Fruit fly (Drosophila melanogaster) whole organism, embryonic: ENCODE results near the gene Tom70.
A peak's percentile ranks its signal among the peaks of the same experiment; 100 is the strongest.

Experiments
- B-H2 ChIP-seq: fragments of 200-800 bp; sonication (Bioruptor generic); optimal IDR thresholded peaks from 2 replicates; lab custom pipeline; 2018; ENCODE audit warnings: missing biosample characterization, mild to moderate bottlenecking, missing genetic modification characterization
- Bdp1 ChIP-seq: fragments of 200-800 bp; sonication (Bioruptor generic); optimal IDR thresholded peaks from 3 replicates; lab custom pipeline; 2016; ENCODE audit warnings: missing biosample characterization, missing genetic modification characterization
- CG10462 ChIP-seq: fragments of 200-800 bp; sonication (Bioruptor generic); optimal IDR thresholded peaks from 2 replicates; lab custom pipeline; 2016; ENCODE audit warnings: missing biosample characterization, missing genetic modification characterization
- CG11085 ChIP-seq: fragments of 200-800 bp; sonication (Bioruptor generic); IDR thresholded peaks from 2 replicates; pipeline ENCODE4 v1.3.6; 2022; ENCODE audit warnings: missing biosample characterization, missing genetic modification characterization
- CG11723 ChIP-seq: fragments of 200-800 bp; sonication (Bioruptor generic); optimal IDR thresholded peaks from 2 replicates; lab custom pipeline; 2017; ENCODE audit warnings: missing biosample characterization, mild to moderate bottlenecking, missing genetic modification characterization
- CG1233 ChIP-seq: fragments of 200-800 bp; sonication (Bioruptor generic); optimal IDR thresholded peaks from 4 replicates; lab custom pipeline; 2018; ENCODE audit warnings: missing biosample characterization, mild to moderate bottlenecking, missing genetic modification characterization
- CG12769 ChIP-seq: fragments of 200-800 bp; sonication (Bioruptor generic); optimal IDR thresholded peaks from 2 replicates; lab custom pipeline; 2019; ENCODE audit warnings: missing biosample characterization, mild to moderate bottlenecking, missing genetic modification characterization, moderate library complexity
- CG15601 ChIP-seq: fragments of 200-800 bp; sonication (Bioruptor generic); optimal IDR thresholded peaks from 3 replicates; lab custom pipeline; 2019; ENCODE audit warnings: missing biosample characterization, mild to moderate bottlenecking, missing genetic modification characterization, moderate library complexity
- CG1603 ChIP-seq: fragments of 200-800 bp; sonication (Bioruptor generic); optimal IDR thresholded peaks from 2 replicates; lab custom pipeline; 2019; ENCODE audit warnings: missing biosample characterization, mild to moderate bottlenecking, missing genetic modification characterization, moderate library complexity
- CG17385 ChIP-seq: fragments of 200-800 bp; sonication (Bioruptor generic); optimal IDR thresholded peaks from 3 replicates; lab custom pipeline; 2018; ENCODE audit warnings: missing biosample characterization, mild to moderate bottlenecking, missing genetic modification characterization
- CG17612 ChIP-seq: fragments of 200-800 bp; sonication (Bioruptor generic); IDR thresholded peaks from 2 replicates; pipeline ENCODE4 v1.3.6; 2022; ENCODE audit warnings: missing biosample characterization, missing genetic modification characterization
- CG18599 ChIP-seq: fragments of 200-800 bp; sonication (Bioruptor generic); optimal IDR thresholded peaks from 3 replicates; lab custom pipeline; 2017; ENCODE audit warnings: missing biosample characterization, missing genetic modification characterization, mild to moderate bottlenecking, moderate library complexity, missing genetic modification reagents
- CG3065 ChIP-seq: fragments of 200-800 bp; sonication (Bioruptor generic); optimal IDR thresholded peaks from 2 replicates; lab custom pipeline; 2016; ENCODE audit warnings: missing biosample characterization, missing genetic modification characterization
- CG33213 ChIP-seq: fragments of 200-800 bp; sonication (Bioruptor generic); optimal IDR thresholded peaks from 3 replicates; lab custom pipeline; 2016; ENCODE audit warnings: missing biosample characterization, missing genetic modification characterization
- CG4730 ChIP-seq: fragments of 200-800 bp; sonication (Bioruptor generic); IDR thresholded peaks from 2 replicates; pipeline ENCODE4 v1.3.6; 2022; ENCODE audit warnings: missing biosample characterization, missing genetic modification characterization
- CG9727 ChIP-seq: fragments of 200-800 bp; sonication (Bioruptor generic); optimal IDR thresholded peaks from 3 replicates; lab custom pipeline; 2017; ENCODE audit warnings: missing biosample characterization, mild to moderate bottlenecking, missing genetic modification characterization
- CG9797 ChIP-seq: fragments of 200-800 bp; sonication (Bioruptor generic); optimal IDR thresholded peaks from 3 replicates; lab custom pipeline; 2018; ENCODE audit warnings: missing biosample characterization, mild to moderate bottlenecking, missing genetic modification characterization
- Dp ChIP-seq: fragments of 200-800 bp; sonication (Bioruptor generic); optimal IDR thresholded peaks from 2 replicates; lab custom pipeline; 2018; ENCODE audit warnings: missing biosample characterization, mild to moderate bottlenecking, missing genetic modification characterization, moderate library complexity
- E2f1 ChIP-seq: fragments of 200-800 bp; sonication (Bioruptor generic); IDR thresholded peaks from 2 replicates; pipeline ENCODE4 v1.3.6; 2022; ENCODE audit warnings: missing biosample characterization, missing genetic modification characterization
- GATAe ChIP-seq: fragments of 200-800 bp; sonication (Bioruptor generic); conservative IDR thresholded peaks from 2 replicates; pipeline ENCODE4 v1.3.6; 2022; ENCODE audit warnings: missing biosample characterization, missing genetic modification characterization
- HLH54F ChIP-seq: fragments of 200-800 bp; sonication (Bioruptor generic); optimal IDR thresholded peaks from 3 replicates; lab custom pipeline; 2016; ENCODE audit warnings: missing biosample characterization, missing genetic modification characterization
- Opbp ChIP-seq: fragments of 200-800 bp; sonication (Bioruptor generic); IDR thresholded peaks from 3 replicates; pipeline ENCODE4 v1.3.6; 2022; ENCODE audit warnings: missing biosample characterization, missing genetic modification characterization; ENCODE audit not compliant: partially characterized antibody
- Rfx ChIP-seq: fragments of 200-800 bp; sonication (Bioruptor generic); IDR thresholded peaks from 2 replicates; pipeline ENCODE4 v1.3.6; 2022; ENCODE audit warnings: missing biosample characterization, missing genetic modification characterization
- Scr ChIP-seq: fragments of 200-800 bp; sonication (Bioruptor generic); IDR thresholded peaks from 2 replicates; pipeline ENCODE4 v1.3.6; 2022; ENCODE audit warnings: missing biosample characterization, missing genetic modification characterization; ENCODE audit not compliant: partially characterized antibody
- Sry-δ ChIP-seq: fragments of 200-800 bp; sonication (Bioruptor generic); optimal IDR thresholded peaks from 2 replicates; lab custom pipeline; 2016; ENCODE audit warnings: missing biosample characterization, missing genetic modification characterization
- Stat92E ChIP-seq, 3 experiments: fragments of >200 bp in 2 of 3; fragments of 200-800 bp in 1 of 3; sonication (Bioruptor generic) in 1 of 3; optimal IDR thresholded peaks; 2 replicates each; lab custom pipeline; 2017 to 2019; ENCODE audit warnings: missing biosample characterization in 3 of 3, missing genetic modification characterization in 3 of 3, mild to moderate bottlenecking in 1 of 3, moderate library complexity in 1 of 3
- Vsx1 ChIP-seq: fragments of 200-800 bp; sonication (Bioruptor generic); optimal IDR thresholded peaks from 2 replicates; lab custom pipeline; 2017; ENCODE audit warnings: missing biosample characterization, mild to moderate bottlenecking, missing genetic modification characterization, missing genetic modification reagents
- aop ChIP-seq: fragments of 200-800 bp; sonication (Bioruptor generic); IDR thresholded peaks from 2 replicates; pipeline ENCODE4 v1.3.6; 2022; ENCODE audit warnings: missing biosample characterization, missing genetic modification characterization
- ara ChIP-seq: fragments of 200-800 bp; sonication (Bioruptor generic); IDR thresholded peaks from 2 replicates; pipeline ENCODE4 v1.3.6; 2022; ENCODE audit warnings: missing biosample characterization, missing genetic modification characterization
- bsh ChIP-seq, 2 experiments: fragments of 200-800 bp; sonication (Bioruptor generic); optimal IDR thresholded peaks; 2 replicates each; lab custom pipeline; 2017 to 2018; ENCODE audit warnings: mild to moderate bottlenecking in 2 of 2, missing biosample characterization in 2 of 2, missing genetic modification characterization in 2 of 2, moderate library complexity in 1 of 2
- cas ChIP-seq: fragments of 200-800 bp; sonication (Bioruptor generic); IDR thresholded peaks from 2 replicates; pipeline ENCODE4 v1.3.6; 2022; ENCODE audit warnings: missing biosample characterization, missing genetic modification characterization
- cg ChIP-seq: fragments of 200-800 bp; sonication (Bioruptor generic); optimal IDR thresholded peaks from 3 replicates; lab custom pipeline; 2019; ENCODE audit warnings: missing biosample characterization, mild to moderate bottlenecking, missing genetic modification characterization, moderate library complexity
- cwo ChIP-seq: fragments of 200-800 bp; sonication (Bioruptor generic); optimal IDR thresholded peaks from 3 replicates; lab custom pipeline; 2017; ENCODE audit warnings: missing biosample characterization, missing genetic modification characterization, mild to moderate bottlenecking, moderate library complexity, missing genetic modification reagents
- eyg ChIP-seq: fragments of 200-800 bp; sonication (Bioruptor generic); optimal IDR thresholded peaks from 3 replicates; lab custom pipeline; 2016; ENCODE audit warnings: missing biosample characterization, missing genetic modification characterization
- ftz-f1 ChIP-seq: fragments of 200-800 bp; sonication (Bioruptor generic); optimal IDR thresholded peaks from 2 replicates; lab custom pipeline; 2016; ENCODE audit warnings: missing biosample characterization, missing genetic modification characterization
- gcm2 ChIP-seq: fragments of 200-800 bp; sonication (Bioruptor generic); optimal IDR thresholded peaks from 2 replicates; lab custom pipeline; 2016; ENCODE audit warnings: missing biosample characterization, missing genetic modification characterization
- jumu ChIP-seq: fragments of 200-800 bp; sonication (Bioruptor generic); optimal IDR thresholded peaks from 3 replicates; lab custom pipeline; 2016; ENCODE audit warnings: missing biosample characterization, missing genetic modification characterization
- knrl ChIP-seq: fragments of 200-800 bp; sonication (Bioruptor generic); IDR thresholded peaks from 3 replicates; pipeline ENCODE4 v1.3.6; 2022; ENCODE audit warnings: missing biosample characterization, missing genetic modification characterization; ENCODE audit not compliant: partially characterized antibody
- nom ChIP-seq: fragments of 200-800 bp; sonication (Bioruptor generic); optimal IDR thresholded peaks from 2 replicates; lab custom pipeline; 2017; ENCODE audit warnings: missing biosample characterization, missing genetic modification characterization, mild to moderate bottlenecking, moderate library complexity, missing genetic modification reagents
- pfk ChIP-seq: fragments of 200-800 bp; sonication (Bioruptor generic); optimal IDR thresholded peaks from 2 replicates; lab custom pipeline; 2018; ENCODE audit warnings: missing biosample characterization, mild to moderate bottlenecking, missing genetic modification characterization, moderate library complexity
- run ChIP-seq: fragments of 200-800 bp; sonication (Bioruptor generic); optimal IDR thresholded peaks from 3 replicates; lab custom pipeline; 2018; ENCODE audit warnings: missing biosample characterization, mild to moderate bottlenecking, missing genetic modification characterization
- sima ChIP-seq: fragments of 200-800 bp; sonication (Bioruptor generic); optimal IDR thresholded peaks from 2 replicates; lab custom pipeline; 2016; ENCODE audit warnings: missing biosample characterization, missing genetic modification characterization
- slou ChIP-seq: fragments of 200-800 bp; sonication (Bioruptor generic); optimal IDR thresholded peaks from 3 replicates; lab custom pipeline; 2016; ENCODE audit warnings: missing biosample characterization, missing genetic modification characterization
- sob ChIP-seq: fragments of 200-800 bp; sonication (Bioruptor generic); IDR thresholded peaks from 2 replicates; pipeline ENCODE4 v1.3.6; 2022; ENCODE audit warnings: missing biosample characterization, missing genetic modification characterization
- sqz ChIP-seq: fragments of 200-800 bp; sonication (Bioruptor generic); optimal IDR thresholded peaks from 3 replicates; lab custom pipeline; 2018; ENCODE audit warnings: missing biosample characterization, mild to moderate bottlenecking, missing genetic modification characterization
- stwl ChIP-seq: fragments of 200-800 bp; sonication (Bioruptor generic); optimal IDR thresholded peaks from 3 replicates; lab custom pipeline; 2018; ENCODE audit warnings: missing biosample characterization, mild to moderate bottlenecking, missing genetic modification characterization, moderate library complexity
- trem ChIP-seq: fragments of 200-800 bp; optimal IDR thresholded peaks from 3 replicates; lab custom pipeline; 2019; ENCODE audit warnings: missing biosample characterization, mild to moderate bottlenecking, missing genetic modification characterization, moderate library complexity
- usp ChIP-seq: fragments of >200 bp; optimal IDR thresholded peaks from 2 replicates; lab custom pipeline; 2017; ENCODE audit warnings: missing biosample characterization, missing genetic modification characterization
- vvl ChIP-seq: fragments of 200-800 bp; sonication (Bioruptor generic); IDR thresholded peaks from 2 replicates; pipeline ENCODE4 v1.3.6; 2022; ENCODE audit warnings: missing biosample characterization, missing genetic modification characterization

Gene Tom70

dm6 chr2L:12005436-12006396, 32.6 kb downstream of the Tom70 start (continued):
- TF ChIP-seq CG15601, result peak; percentile 21
- no peak for TF ChIP-seq sob (GFP tag; lab: Robert Waterston, UW)
- no peak for TF ChIP-seq Bdp1 (GFP tag; lab: Kevin White, UChicago)
- no peak for TF ChIP-seq HLH54F (GFP tag; lab: Kevin White, UChicago)
- TF ChIP-seq nom, result no peak
- TF ChIP-seq B-H2 (GFP tag; lab: Kevin White, UChicago), result peak; percentile 17
- TF ChIP-seq slou (GFP tag; lab: Kevin White, UChicago), result no peak
- TF ChIP-seq eyg (GFP tag; lab: Kevin White, UChicago), result no peak
- no peak for TF ChIP-seq E2f1 (GFP tag; lab: Robert Waterston, UW)
- TF ChIP-seq trem (tag; lab: Kevin White, UChicago), result no peak
- no peak for TF ChIP-seq vvl (GFP tag; lab: Robert Waterston, UW)
- no peak for TF ChIP-seq pfk (GFP tag; lab: Kevin White, UChicago)
- TF ChIP-seq GATAe (GFP tag; lab: Robert Waterston, UW), result no peak
- no peak for TF ChIP-seq Opbp (GFP tag; lab: Robert Waterston, UW)
- peak; percentile 13 for TF ChIP-seq ftz-f1 (GFP tag; lab: Kevin White, UChicago)
- no peak for TF ChIP-seq CG9727 (GFP tag; lab: Kevin White, UChicago)
- TF ChIP-seq CG12769, result peak; percentile 100
- TF ChIP-seq CG17385, result no peak
- TF ChIP-seq jumu (GFP tag; lab: Kevin White, UChicago), result no peak
- TF ChIP-seq aop, result no peak
- TF ChIP-seq cg (GFP tag; lab: Kevin White, UChicago), result no peak
- TF ChIP-seq ara (GFP tag; lab: Robert Waterston, UW), result no peak
- TF ChIP-seq CG3065 (GFP tag; lab: Kevin White, UChicago), result no peak
- TF ChIP-seq CG18599 (GFP tag; lab: Kevin White, UChicago), result peak; percentile 40
- TF ChIP-seq Vsx1, result peak; percentile 86
- TF ChIP-seq Dp, result peak; percentile 13
- no peak for TF ChIP-seq CG1233 (GFP tag; lab: Kevin White, UChicago)
- no peak for TF ChIP-seq CG33213 (GFP tag; lab: Kevin White, UChicago)
- no peak for TF ChIP-seq gcm2 (GFP tag; lab: Kevin White, UChicago)
- TF ChIP-seq CG4730 (GFP tag; lab: Robert Waterston, UW), result no peak
- no peak for TF ChIP-seq CG1603
- no peak for TF ChIP-seq CG10462 (GFP tag; lab: Kevin White, UChicago)
- no peak for TF ChIP-seq usp (GFP tag; lab: Kevin White, UChicago)
- no peak for TF ChIP-seq stwl
- TF ChIP-seq CG17612 (GFP tag; lab: Robert Waterston, UW), result no peak
- TF ChIP-seq cas, result no peak
- no peak for TF ChIP-seq sima (GFP tag; lab: Kevin White, UChicago)
- no peak for TF ChIP-seq Rfx (GFP tag; lab: Robert Waterston, UW)
- TF ChIP-seq Scr (GFP tag; lab: Robert Waterston, UW), result no peak
- peak; percentile 84 for TF ChIP-seq cwo (GFP tag; lab: Kevin White, UChicago)
- TF ChIP-seq bsh (GFP tag; optimal IDR thresholded peaks at IDR 0.05; lab: Kevin White, UChicago), result no peak
- TF ChIP-seq Sry-δ, result no peak
- TF ChIP-seq run, result peak; percentile 97
- peak; percentile 92 for TF ChIP-seq sqz
- no peak for TF ChIP-seq knrl (GFP tag; lab: Robert Waterston, UW)
- TF ChIP-seq CG9797 (GFP tag; lab: Kevin White, UChicago), result no peak
- no peak for TF ChIP-seq CG11085 (GFP tag; lab: Robert Waterston, UW)
- peak in 1 of 3 experiments; percentile 40 for TF ChIP-seq Stat92E (GFP tag; optimal IDR thresholded peaks at IDR 0.05; lab: Kevin White, UChicago)
- no peak for TF ChIP-seq CG11723
